Worm (Caenorhabditis elegans): ENCODE measurements around the gene F45E1.4.

Gene F45E1.4

ce11 chrX:7992102-7992501, 6.3 kb downstream of the F45E1.4 start:
- no peak for TF ChIP-seq nhr-23 (tag; optimal IDR thresholded peaks at IDR 0.05)
- TF ChIP-seq ZK546.5 (tag; optimal IDR thresholded peaks at IDR 0.05): no peak
- no peak for TF ChIP-seq sma-9 (GFP tag; optimal IDR thresholded peaks at IDR 0.05)
- TF ChIP-seq sma-9 (tag; optimal IDR thresholded peaks at IDR 0.05): no peak
- TF ChIP-seq ztf-1 (GFP tag; conservative IDR thresholded peaks at IDR 0.05): no peak
- no peak for TF ChIP-seq unc-62 (GFP tag; optimal IDR thresholded peaks at IDR 0.05)
- TF ChIP-seq snpc-4 (tag; optimal IDR thresholded peaks at IDR 0.05): no peak
- no peak for TF ChIP-seq aly-2 (tag; optimal IDR thresholded peaks at IDR 0.05)
- TF ChIP-seq nhr-25 (tag; optimal IDR thresholded peaks at IDR 0.05): no peak
- no peak for TF ChIP-seq elt-1 (tag; optimal IDR thresholded peaks at IDR 0.05)
- TF ChIP-seq ceh-82 (tag; optimal IDR thresholded peaks at IDR 0.05): no peak
- no peak for TF ChIP-seq mab-5 (tag; optimal IDR thresholded peaks at IDR 0.05)
- no peak for TF ChIP-seq ztf-4 (tag; optimal IDR thresholded peaks at IDR 0.05)
- no peak for TF ChIP-seq alr-1 (tag; optimal IDR thresholded peaks at IDR 0.05)
- no peak for TF ChIP-seq sma-3 (GFP tag; optimal IDR thresholded peaks at IDR 0.05)
- TF ChIP-seq peb-1 (tag; optimal IDR thresholded peaks at IDR 0.05): no peak
- TF ChIP-seq nhr-6 (tag; optimal IDR thresholded peaks at IDR 0.05): no peak
- no peak for TF ChIP-seq ama-1 (optimal IDR thresholded peaks at IDR 0.05)

- no peak for TF ChIP-seq nhr-237 (tag; optimal IDR thresholded peaks at IDR 0.05)
- TF ChIP-seq mbf-1 (tag; optimal IDR thresholded peaks at IDR 0.05): no peak
- no peak for TF ChIP-seq lsy-2 (tag; optimal IDR thresholded peaks at IDR 0.05)
- no peak for TF ChIP-seq elt-1 (tag; optimal IDR thresholded peaks at IDR 0.05)
- no peak for TF ChIP-seq nhr-11 (tag; optimal IDR thresholded peaks at IDR 0.05)
- no peak for TF ChIP-seq R02D3.7 (tag; optimal IDR thresholded peaks at IDR 0.05)
- TF ChIP-seq dmd-4 (tag; optimal IDR thresholded peaks at IDR 0.05): no peak
- no peak for TF ChIP-seq zag-1 (tag; optimal IDR thresholded peaks at IDR 0.05)
- no peak for TF ChIP-seq nhr-10 (tag; optimal IDR thresholded peaks at IDR 0.05)
- TF ChIP-seq ztf-11 (tag; optimal IDR thresholded peaks at IDR 0.05): no peak
- TF ChIP-seq alr-1 (tag; optimal IDR thresholded peaks at IDR 0.05): no peak
- TF ChIP-seq peb-1 (tag; optimal IDR thresholded peaks at IDR 0.05): no peak
These were observed 8.7 kb downstream of the F45E1.4 start for ce11 chrX:7994486-7994885.

ce11 chrX:7997968-7998367, 12.2 kb downstream of the F45E1.4 start, which contains the start of gene sdpn-1:
sdpn-1 (minus strand) TSS chrX:7998229.
- TF ChIP-seq fos-1 (tag; optimal IDR thresholded peaks at IDR 0.05) (peak; percentile 54), sma-9 (GFP tag; optimal IDR thresholded peaks at IDR 0.05) (no peak), sma-9 (tag; optimal IDR thresholded peaks at IDR 0.05) (no peak)

ce11 chrX:7998942-7999341, 13.2 kb downstream of the F45E1.4 start:
- TF ChIP-seq snpc-4 (tag; optimal IDR thresholded peaks at IDR 0.05) (no peak), elt-3 (tag; optimal IDR thresholded peaks at IDR 0.05) (no peak), ceh-82 (tag; optimal IDR thresholded peaks at IDR 0.05) (no peak), mab-5 (tag; optimal IDR thresholded peaks at IDR 0.05) (no peak), C34F6.9 (tag; optimal IDR thresholded peaks at IDR 0.05) (no peak), crh-2 (tag; optimal IDR thresholded peaks at IDR 0.05) (no peak), ama-1 (optimal IDR thresholded peaks at IDR 0.05) (no peak)

DNA sequence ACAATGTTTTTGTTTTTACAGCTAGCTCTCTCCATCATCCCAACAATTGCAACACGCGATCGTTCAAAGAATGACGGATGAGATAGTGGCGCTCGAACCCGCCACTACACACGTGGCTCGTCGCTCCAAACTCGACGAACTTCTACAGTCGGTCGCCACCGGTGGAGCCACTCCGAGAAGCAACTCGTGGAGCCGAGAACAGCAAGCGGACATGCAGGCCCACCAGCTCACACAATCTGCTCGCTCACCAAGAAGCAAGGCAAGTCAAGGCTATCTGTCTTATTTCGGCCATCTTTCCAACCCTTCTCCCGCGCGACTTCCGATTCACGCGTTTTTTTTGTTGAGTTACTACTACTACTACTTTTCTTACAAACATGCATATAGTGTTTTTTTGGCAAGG, 17.9 kb downstream of the F45E1.4 start, which contains the start of the genes F45E1.1 and F45E1.2:
Gene F45E1.1, plus strand, starts transcription at position 20 of the 400 bp plus-strand sequence.
Gene F45E1.2, plus strand, starts transcription at position 71 of the 400 bp plus-strand sequence.
- TF ChIP-seq nhr-77 (tag; optimal IDR thresholded peaks at IDR 0.05) (no peak), dmd-4 (tag; optimal IDR thresholded peaks at IDR 0.05) (no peak), nhr-12 (tag; optimal IDR thresholded peaks at IDR 0.05) (no peak), elt-1 (tag; optimal IDR thresholded peaks at IDR 0.05) (no peak), F13H6.1 (tag; optimal IDR thresholded peaks at IDR 0.05) (no peak), C34F6.9 (tag; optimal IDR thresholded peaks at IDR 0.05) (no peak), peb-1 (tag; optimal IDR thresholded peaks at IDR 0.05) (no peak), mbf-1 (tag; optimal IDR thresholded peaks at IDR 0.05) (no peak), unc-39 (tag; optimal IDR thresholded peaks at IDR 0.05) (no peak), ztf-11 (tag; optimal IDR thresholded peaks at IDR 0.05) (no peak), ama-1 (optimal IDR thresholded peaks at IDR 0.05) (no peak), blmp-1 (tag; optimal IDR thresholded peaks at IDR 0.05; ENCODE audit: insufficient read depth) (no peak)
